Fruit fly (Drosophila melanogaster) whole organism, adult: ENCODE results near the gene CG14013.

Source experiments
- CG11617 ChIP-seq: fragments of 200-800 bp; sonication (Bioruptor generic); optimal IDR thresholded peaks from 2 replicates; lab custom pipeline; 2017; ENCODE audit warnings: mild to moderate bottlenecking, missing biosample characterization, missing genetic modification reagents, missing genetic modification characterization
- CG12768 ChIP-seq: fragments of 200-800 bp; sonication (Bioruptor generic); optimal IDR thresholded peaks from 2 replicates; lab custom pipeline; 2017; ENCODE audit warnings: missing biosample characterization, missing genetic modification characterization, mild to moderate bottlenecking, moderate library complexity, missing genetic modification reagents
- CG14711 ChIP-seq: fragments of 200-800 bp; sonication (Bioruptor generic); optimal IDR thresholded peaks from 2 replicates; lab custom pipeline; 2018; ENCODE audit warnings: missing biosample characterization, mild to moderate bottlenecking, missing genetic modification characterization, moderate library complexity
- CG1620 ChIP-seq: fragments of 200-800 bp; sonication (Bioruptor generic); optimal IDR thresholded peaks from 2 replicates; lab custom pipeline; 2016; ENCODE audit warnings: missing biosample characterization, missing genetic modification characterization
- CG33017 ChIP-seq: fragments of 200-800 bp; sonication (Bioruptor generic); optimal IDR thresholded peaks from 2 replicates; lab custom pipeline; 2018; ENCODE audit warnings: missing biosample characterization, mild to moderate bottlenecking, missing genetic modification characterization, moderate library complexity
- CG5204 ChIP-seq: fragments of 200-800 bp; sonication (Bioruptor generic); optimal IDR thresholded peaks from 2 replicates; lab custom pipeline; 2016; ENCODE audit warnings: missing biosample characterization, missing genetic modification characterization
- CG7045 ChIP-seq: fragments of 200-800 bp; sonication (Bioruptor generic); optimal IDR thresholded peaks from 2 replicates; lab custom pipeline; 2017; ENCODE audit warnings: missing biosample characterization, mild to moderate bottlenecking, missing genetic modification characterization
- CG7101 ChIP-seq: fragments of 200-800 bp; sonication (Bioruptor generic); optimal IDR thresholded peaks from 2 replicates; lab custom pipeline; 2018; ENCODE audit warnings: missing biosample characterization, mild to moderate bottlenecking, missing genetic modification characterization, moderate library complexity
- Clk ChIP-seq: fragments of 200-800 bp; sonication (Bioruptor generic); optimal IDR thresholded peaks from 2 replicates; lab custom pipeline; 2017; ENCODE audit warnings: missing biosample characterization, missing genetic modification characterization
- Crg-1 ChIP-seq: fragments of 200-800 bp; sonication (Bioruptor generic); optimal IDR thresholded peaks from 2 replicates; lab custom pipeline; 2016; ENCODE audit warnings: missing biosample characterization, missing genetic modification characterization
- Hr96 ChIP-seq: fragments of 200-800 bp; sonication (Bioruptor generic); optimal IDR thresholded peaks from 2 replicates; lab custom pipeline; 2016; ENCODE audit warnings: missing biosample characterization, missing genetic modification characterization
- Mnt ChIP-seq: fragments of 200-800 bp; sonication (Bioruptor generic); optimal IDR thresholded peaks from 2 replicates; lab custom pipeline; 2016; ENCODE audit warnings: missing biosample characterization, mild to moderate bottlenecking, missing genetic modification characterization
- bab1 ChIP-seq: fragments of 200-800 bp; sonication (Bioruptor generic); optimal IDR thresholded peaks from 3 replicates; lab custom pipeline; 2019; ENCODE audit warnings: missing biosample characterization, mild to moderate bottlenecking, missing genetic modification characterization, moderate library complexity
- cic ChIP-seq: fragments of 200-800 bp; sonication (Bioruptor generic); optimal IDR thresholded peaks from 2 replicates; lab custom pipeline; 2017; ENCODE audit warnings: missing biosample characterization, mild to moderate bottlenecking, missing genetic modification characterization, moderate library complexity
- cnc ChIP-seq, 2 experiments: fragments of >200 bp; optimal IDR thresholded peaks; 2 replicates each; lab custom pipeline; 2017
- kay ChIP-seq: fragments of 200-800 bp; sonication (Bioruptor generic); peaks from one replicate; lab custom pipeline; 2016; ENCODE audit warnings: missing biosample characterization, missing genetic modification characterization, borderline replicate concordance
- ovo ChIP-seq: fragments of 200-800 bp; sonication (Bioruptor generic); optimal IDR thresholded peaks from 2 replicates; lab custom pipeline; 2016; ENCODE audit warnings: missing biosample characterization, missing genetic modification characterization
- pad ChIP-seq: fragments of 200-800 bp; sonication (Bioruptor generic); optimal IDR thresholded peaks from 3 replicates; lab custom pipeline; 2017; ENCODE audit warnings: missing biosample characterization, missing genetic modification characterization, mild to moderate bottlenecking, moderate library complexity, missing genetic modification reagents
- tj ChIP-seq: fragments of 200-800 bp; sonication (Bioruptor generic); optimal IDR thresholded peaks from 3 replicates; lab custom pipeline; 2017; ENCODE audit warnings: missing biosample characterization, mild to moderate bottlenecking, missing genetic modification characterization, moderate library complexity

The CG14013 gene

dm6 chr2L:5546207-5546517 is 7.5 kb downstream of the CG14013 start:
- no peak for TF ChIP-seq CG12768 (GFP tag; lab: Kevin White, UChicago)

- TF ChIP-seq Clk (GFP tag; lab: Kevin White, UChicago) (no peak), pad (GFP tag; lab: Kevin White, UChicago) (peak; percentile 97), CG7045 (GFP tag; lab: Kevin White, UChicago) (peak; percentile 5), CG7101 (no peak)
These were observed 10.6 kb downstream of the CG14013 start for dm6 chr2L:5542944-5543515.

- TF ChIP-seq cnc (optimal IDR thresholded peaks at IDR 0.05; lab: Kevin White, UChicago) (no peak), CG7101 (peak; percentile 5), Mnt (GFP tag; lab: Kevin White, UChicago) (peak; percentile 56), CG11617 (GFP tag; lab: Kevin White, UChicago) (peak; percentile 40)
These were observed 11.5 kb downstream of the CG14013 start, which contains the start of the genes Hel25E and Lam for dm6 chr2L:5541935-5542685. TSS of gene Hel25E (minus strand) at chr2L:5542314. TSS of gene Lam (plus strand) at chr2L:5542480.

DNA sequence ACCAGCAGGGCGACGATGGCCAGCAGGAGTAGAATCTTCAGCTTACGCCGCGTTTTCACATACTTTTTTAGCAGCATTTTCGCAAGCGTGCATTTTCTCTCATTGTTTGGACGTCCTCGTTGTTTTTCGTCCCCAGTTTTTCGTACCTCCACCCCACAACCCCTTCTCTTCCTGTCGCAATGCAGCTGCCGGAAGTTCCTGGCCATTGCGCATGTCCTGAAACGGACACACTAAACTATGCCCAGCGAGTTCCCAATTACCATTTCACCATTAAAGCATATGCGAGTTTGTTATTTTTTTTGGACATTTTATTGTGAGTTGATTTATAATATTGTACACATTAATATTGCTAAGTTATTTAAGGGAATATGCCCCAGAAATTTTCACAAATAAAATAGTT is 14.6 kb downstream of the CG14013 start, which contains the start of gene CG14015:
Gene CG14015 (minus strand): TSS at position 163 of the 400 bp plus-strand sequence.
- TF ChIP-seq CG33017 (tag; lab: Kevin White, UChicago) (no peak), Hr96 (GFP tag; lab: Kevin White, UChicago) (no peak), CG12768 (GFP tag; lab: Kevin White, UChicago) (no peak), cic (GFP tag; lab: Kevin White, UChicago) (no peak), CG7101 (no peak), CG1620 (GFP tag; lab: Kevin White, UChicago) (no peak), Mnt (GFP tag; lab: Kevin White, UChicago) (no peak), Crg-1 (GFP tag; lab: Kevin White, UChicago) (no peak), Clk (GFP tag; lab: Kevin White, UChicago) (no peak), CG11617 (GFP tag; lab: Kevin White, UChicago) (no peak), kay (GFP tag; lab: Kevin White, UChicago) (no peak), CG7045 (GFP tag; lab: Kevin White, UChicago) (no peak), bab1 (GFP tag; lab: Kevin White, UChicago) (no peak), ovo (GFP tag; lab: Kevin White, UChicago) (no peak), CG14711 (no peak), CG5204 (no peak)

DNA sequence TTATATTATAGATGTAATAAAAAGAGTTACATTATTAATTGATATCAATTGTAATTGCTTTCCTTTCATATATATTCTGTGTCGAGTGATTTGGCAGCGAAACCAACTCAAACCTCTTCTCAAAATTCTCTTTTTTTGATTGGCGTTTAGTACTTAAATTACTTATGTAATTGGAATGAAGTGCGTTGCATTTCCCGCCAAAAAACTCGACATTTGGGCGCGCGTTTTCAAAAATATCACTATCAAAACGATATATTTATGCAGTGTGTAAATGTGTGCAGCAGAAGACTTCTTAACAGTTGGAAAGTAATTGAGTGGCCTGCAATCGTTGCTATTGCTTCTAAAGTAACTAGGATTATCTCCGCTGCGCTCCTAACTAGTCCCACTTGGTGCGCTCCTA is 16.6 kb downstream of the CG14013 start:
- TF ChIP-seq CG1620 (GFP tag; lab: Kevin White, UChicago) (no peak), Hr96 (GFP tag; lab: Kevin White, UChicago) (no peak), CG33017 (tag; lab: Kevin White, UChicago) (no peak), Clk (GFP tag; lab: Kevin White, UChicago) (no peak), CG7101 (no peak), ovo (GFP tag; lab: Kevin White, UChicago) (no peak), tj (GFP tag; lab: Kevin White, UChicago) (no peak)

DNA sequence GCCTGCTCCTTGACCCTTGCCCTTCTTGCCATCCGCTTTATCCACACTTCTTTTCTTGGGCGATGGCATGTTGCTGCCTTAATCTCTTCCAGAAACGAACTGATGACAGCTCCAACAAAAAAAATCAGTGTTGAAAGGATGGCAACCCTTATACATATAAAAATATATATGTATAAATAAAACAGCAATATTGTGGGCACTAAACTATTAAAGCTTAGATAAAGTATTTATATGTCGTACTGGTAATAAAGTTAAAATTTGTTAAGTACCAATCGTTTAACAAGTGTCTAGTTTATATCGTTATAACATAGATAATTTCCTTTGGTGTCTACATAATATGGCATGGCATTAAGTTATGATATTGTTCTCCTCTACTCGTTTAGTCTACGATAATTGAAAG is 17.0 kb downstream of the CG14013 start, which contains the start of gene tomb:
Gene tomb (minus strand): TSS at position 101 of the 400 bp plus-strand sequence.
- no peak for TF ChIP-seq CG14711
- no peak for TF ChIP-seq Mnt (GFP tag; lab: Kevin White, UChicago)

DNA sequence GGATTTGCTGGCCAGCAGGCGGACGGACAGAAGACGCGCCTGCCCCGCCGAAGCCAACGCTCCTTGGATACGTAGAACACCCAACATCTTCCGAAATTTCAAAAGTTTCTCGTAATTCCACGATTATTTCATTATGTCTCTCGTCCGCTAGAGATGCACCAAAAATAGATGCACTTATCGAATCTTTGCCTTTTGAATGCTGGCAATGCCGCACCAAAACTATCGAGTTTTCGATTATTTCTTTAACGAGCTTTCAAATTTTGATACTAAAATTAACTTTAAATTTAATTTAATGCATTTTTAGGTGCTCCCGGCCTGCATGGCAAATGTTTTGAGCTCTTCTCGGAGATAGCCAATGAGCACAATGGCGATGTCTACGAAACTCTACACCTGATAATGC is 21.6 kb downstream of the CG14013 start, which contains the start of gene Coq6:
Gene Coq6 (minus strand): TSS at position 163 of the 400 bp plus-strand sequence.
- TF ChIP-seq CG33017 (tag; lab: Kevin White, UChicago) = no peak
- no peak for TF ChIP-seq CG5204
- TF ChIP-seq CG7101 = no peak
- no peak for TF ChIP-seq pad (GFP tag; lab: Kevin White, UChicago)
- TF ChIP-seq ovo (GFP tag; lab: Kevin White, UChicago) = no peak
- no peak for TF ChIP-seq bab1 (GFP tag; lab: Kevin White, UChicago)

dm6 chr2L:5527861-5528260 is 25.8 kb downstream of the CG14013 start, which contains the start of gene CG31915:
TSS of gene CG31915 (plus strand) at chr2L:5528123.
- TF ChIP-seq Mnt (GFP tag; lab: Kevin White, UChicago) (no peak), cnc (optimal IDR thresholded peaks at IDR 0.05; lab: Kevin White, UChicago) (no peak), CG14711 (no peak), cic (GFP tag; lab: Kevin White, UChicago) (no peak), CG1620 (GFP tag; lab: Kevin White, UChicago) (no peak), bab1 (GFP tag; lab: Kevin White, UChicago) (no peak), tj (GFP tag; lab: Kevin White, UChicago) (no peak), pad (GFP tag; lab: Kevin White, UChicago) (no peak), CG33017 (tag; lab: Kevin White, UChicago) (no peak), Hr96 (GFP tag; lab: Kevin White, UChicago) (no peak), kay (GFP tag; lab: Kevin White, UChicago) (no peak), CG7045 (GFP tag; lab: Kevin White, UChicago) (no peak), CG7101 (no peak), CG12768 (GFP tag; lab: Kevin White, UChicago) (no peak), ovo (GFP tag; lab: Kevin White, UChicago) (no peak), Clk (GFP tag; lab: Kevin White, UChicago) (no peak), CG11617 (GFP tag; lab: Kevin White, UChicago) (no peak), CG5204 (no peak), Crg-1 (GFP tag; lab: Kevin White, UChicago) (no peak)
